Worm (Caenorhabditis elegans) whole organism, young adult: ENCODE measurements around the gene dpy-19.

Experiments
- B0261.1 ChIP-seq: sonication (generic microtip); optimal IDR thresholded peaks from 2 replicates; lab custom pipeline; 2016; ENCODE audit warnings: mild to moderate bottlenecking, missing genetic modification characterization, moderate library complexity, missing compliant biosample characterization
- C06A6.2 ChIP-seq: fragments of 200-800 bp; sonication (Bioruptor generic); conservative IDR thresholded peaks from 2 replicates; pipeline ENCODE4 v1.3.6; 2022; ENCODE audit warnings: missing genetic modification characterization, missing compliant biosample characterization
- F10E7.11 ChIP-seq: sonication (generic microtip); optimal IDR thresholded peaks from 2 replicates; lab custom pipeline; 2017; ENCODE audit warnings: mild to moderate bottlenecking, missing genetic modification characterization, moderate library complexity, missing compliant biosample characterization
- F39B2.1 ChIP-seq: fragments of 200-800 bp; sonication (Bioruptor generic); IDR thresholded peaks from 2 replicates; pipeline ENCODE4 v1.3.6; 2022; ENCODE audit warnings: missing genetic modification reagents, missing genetic modification characterization, missing compliant biosample characterization
- F52B5.7 ChIP-seq: sonication (generic microtip); optimal IDR thresholded peaks from 2 replicates; lab custom pipeline; 2016; ENCODE audit warnings: mild to moderate bottlenecking, missing genetic modification characterization, missing compliant biosample characterization
- K11D2.4 ChIP-seq: fragments of 200-800 bp; sonication (Bioruptor generic); IDR thresholded peaks from 2 replicates; pipeline ENCODE4 v1.3.6; 2022; ENCODE audit warnings: missing genetic modification reagents, missing genetic modification characterization, missing compliant biosample characterization
- K12H6.12 ChIP-seq: fragments of 200-800 bp; sonication (Bioruptor generic); optimal IDR thresholded peaks from 2 replicates; lab custom pipeline; 2018; ENCODE audit warnings: mild to moderate bottlenecking, missing genetic modification characterization, missing compliant biosample characterization
- T26A5.8 ChIP-seq: sonication (generic microtip); optimal IDR thresholded peaks from 2 replicates; lab custom pipeline; 2016; ENCODE audit warnings: missing genetic modification characterization, missing compliant biosample characterization
- Y53F4B.3 ChIP-seq: fragments of 200-800 bp; sonication (Bioruptor generic); IDR thresholded peaks from 2 replicates; pipeline ENCODE4 v1.3.6; 2022; ENCODE audit warnings: missing genetic modification reagents, missing genetic modification characterization, missing compliant biosample characterization
- Y67H2A.10 ChIP-seq: fragments of 200-800 bp; sonication (Bioruptor generic); conservative IDR thresholded peaks from 2 replicates; pipeline ENCODE4 v1.3.6; 2022; ENCODE audit warnings: missing genetic modification reagents, missing genetic modification characterization, missing compliant biosample characterization
- Y79H2A.3 ChIP-seq: fragments of 200-800 bp; sonication (Bioruptor generic); conservative IDR thresholded peaks from 2 replicates; pipeline ENCODE4 v1.3.6; 2022; ENCODE audit warnings: missing genetic modification reagents, missing genetic modification characterization, missing compliant biosample characterization
- aptf-2 ChIP-seq: fragments of 200-800 bp; sonication (Bioruptor generic); conservative IDR thresholded peaks from 2 replicates; pipeline ENCODE4 v1.3.6; 2022; ENCODE audit warnings: missing genetic modification reagents, missing genetic modification characterization, missing compliant biosample characterization
- athp-1 ChIP-seq: sonication (generic microtip); optimal IDR thresholded peaks from 2 replicates; lab custom pipeline; 2017; ENCODE audit warnings: mild to moderate bottlenecking, missing genetic modification characterization, missing compliant biosample characterization
- attf-6 ChIP-seq: fragments of 200-800 bp; sonication (Bioruptor generic); IDR thresholded peaks from 2 replicates; pipeline ENCODE4 v1.3.6; 2022; ENCODE audit warnings: missing genetic modification reagents, missing genetic modification characterization, missing compliant biosample characterization
- ccch-3 ChIP-seq: fragments of 200-800 bp; sonication (Bioruptor generic); optimal IDR thresholded peaks from 2 replicates; lab custom pipeline; 2018; ENCODE audit warnings: mild to moderate bottlenecking, missing genetic modification characterization, missing compliant biosample characterization
- ceh-58 ChIP-seq: fragments of 200-800 bp; sonication (Bioruptor generic); IDR thresholded peaks from 2 replicates; pipeline ENCODE4 v1.3.6; 2022; ENCODE audit warnings: missing genetic modification characterization, missing compliant biosample characterization
- ceh-79 ChIP-seq: sonication (generic microtip); optimal IDR thresholded peaks from 2 replicates; lab custom pipeline; 2017; ENCODE audit warnings: mild to moderate bottlenecking, missing genetic modification characterization, missing compliant biosample characterization
- ceh-91 ChIP-seq: fragments of 200-800 bp; sonication (Bioruptor generic); IDR thresholded peaks from 2 replicates; pipeline ENCODE4 v1.3.6; 2022; ENCODE audit warnings: missing genetic modification reagents, missing genetic modification characterization, missing compliant biosample characterization
- chd-7 ChIP-seq: sonication (generic microtip); optimal IDR thresholded peaks from 2 replicates; lab custom pipeline; 2016; ENCODE audit warnings: mild to moderate bottlenecking, missing genetic modification characterization, moderate library complexity, missing compliant biosample characterization
- dpl-1 ChIP-seq: fragments of 150-350 bp; optimal IDR thresholded peaks from 2 replicates; lab custom pipeline; 2014; ENCODE audit warnings: missing biosample characterization, missing genetic modification reagents, missing genetic modification characterization
- egrh-3 ChIP-seq: fragments of 200-800 bp; sonication (Bioruptor generic); IDR thresholded peaks from 2 replicates; pipeline ENCODE4 v1.3.6; 2022; ENCODE audit warnings: missing genetic modification reagents, missing genetic modification characterization, missing compliant biosample characterization
- fkh-3 ChIP-seq: sonication (generic microtip); optimal IDR thresholded peaks from 2 replicates; lab custom pipeline; 2016; ENCODE audit warnings: mild to moderate bottlenecking, missing genetic modification characterization, missing compliant biosample characterization
- hlh-12 ChIP-seq: sonication (generic microtip); optimal IDR thresholded peaks from 2 replicates; lab custom pipeline; 2016; ENCODE audit warnings: missing genetic modification characterization, missing compliant biosample characterization
- hlh-26 ChIP-seq: fragments of 200-800 bp; sonication (Bioruptor generic); conservative IDR thresholded peaks from 2 replicates; pipeline ENCODE4 v1.3.6; 2022; ENCODE audit warnings: missing genetic modification reagents, missing genetic modification characterization, missing compliant biosample characterization
- lsy-27 ChIP-seq: sonication (generic microtip); optimal IDR thresholded peaks from 2 replicates; lab custom pipeline; 2017; ENCODE audit warnings: missing genetic modification characterization, mild to moderate bottlenecking, missing compliant biosample characterization, antibody characterized with exemption, missing genotype, borderline replicate concordance; ENCODE audit not compliant: insufficient read depth
- madf-8 ChIP-seq: fragments of 200-800 bp; sonication (Bioruptor generic); conservative IDR thresholded peaks from 2 replicates; pipeline ENCODE4 v1.3.6; 2022; ENCODE audit warnings: missing genetic modification reagents, missing genetic modification characterization, missing compliant biosample characterization
- mcd-1 ChIP-seq: fragments of 200-800 bp; sonication (Bioruptor generic); IDR thresholded peaks from 2 replicates; pipeline ENCODE4 v1.3.6; 2022; ENCODE audit warnings: missing genetic modification reagents, missing genetic modification characterization, missing compliant biosample characterization
- nfya-2 ChIP-seq: fragments of 200-800 bp; sonication (Bioruptor generic); IDR thresholded peaks from 2 replicates; pipeline ENCODE4 v1.3.6; 2022; ENCODE audit warnings: missing genetic modification reagents, missing genetic modification characterization, missing compliant biosample characterization
- nfyb-1 ChIP-seq: fragments of 200-800 bp; sonication (Bioruptor generic); IDR thresholded peaks from 2 replicates; pipeline ENCODE4 v1.3.6; 2022; ENCODE audit warnings: missing genetic modification reagents, missing genetic modification characterization, missing compliant biosample characterization
- pha-4 ChIP-seq: fragments of 150-350 bp; sonication (generic microtip); optimal IDR thresholded peaks from 2 replicates; lab custom pipeline; 2014; ENCODE audit warnings: missing biosample characterization, missing genetic modification reagents, missing genetic modification characterization
- rec-8 ChIP-seq, 2 experiments: sonication (generic microtip); optimal IDR thresholded peaks; 2 replicates each; lab custom pipeline; 2016; ENCODE audit warnings: mild to moderate bottlenecking in 2 of 2, missing genetic modification characterization in 2 of 2, missing genetic modification reagents in 2 of 2, missing genotype in 2 of 2, missing biosample characterization in 1 of 2, missing compliant biosample characterization in 1 of 2, moderate library complexity in 1 of 2
- snpc-1.3 ChIP-seq: sonication (generic microtip); optimal IDR thresholded peaks from 2 replicates; lab custom pipeline; 2017; ENCODE audit warnings: missing genetic modification characterization, mild to moderate bottlenecking, missing compliant biosample characterization, antibody characterized with exemption, moderate library complexity, missing genotype, missing genetic modification reagents; ENCODE audit not compliant: insufficient read depth
- snpc-4 ChIP-seq, 5 experiments: fragments of 150-350 bp in 1 of 5; sonication (generic microtip) in 4 of 5; optimal IDR thresholded peaks; 2 replicates each; lab custom pipeline; 2014 to 2018; ENCODE audit warnings: missing genetic modification characterization in 5 of 5, missing biosample characterization in 3 of 5, antibody characterized with exemption in 2 of 5, mild to moderate bottlenecking in 2 of 5, missing compliant biosample characterization in 2 of 5, missing genotype in 2 of 5, moderate library complexity in 2 of 5, missing genetic modification reagents in 1 of 5
- somi-1 ChIP-seq: fragments of 200-800 bp; sonication (Bioruptor generic); optimal IDR thresholded peaks from 2 replicates; lab custom pipeline; 2018; ENCODE audit warnings: mild to moderate bottlenecking, missing genetic modification characterization, missing compliant biosample characterization
- tbp1 ChIP-seq: fragments of 200-800 bp; sonication (Bioruptor generic); optimal IDR thresholded peaks from 2 replicates; lab custom pipeline; 2018; ENCODE audit warnings: mild to moderate bottlenecking, missing genetic modification characterization, missing compliant biosample characterization
- tbx-9 ChIP-seq: sonication (generic microtip); optimal IDR thresholded peaks from 2 replicates; lab custom pipeline; 2016; ENCODE audit warnings: borderline replicate concordance, missing genetic modification characterization, inconsistent platforms, missing compliant biosample characterization
- xnd-1 ChIP-seq: sonication (generic microtip); optimal IDR thresholded peaks from 2 replicates; lab custom pipeline; 2016; ENCODE audit warnings: missing genotype, missing genetic modification reagents, missing genetic modification characterization, missing compliant biosample characterization
- zfh-2 ChIP-seq: fragments of 200-800 bp; sonication (Bioruptor generic); conservative IDR thresholded peaks from 2 replicates; pipeline ENCODE4 v1.3.6; 2022; ENCODE audit warnings: missing genetic modification reagents, missing genetic modification characterization, missing compliant biosample characterization
- ztf-26 ChIP-seq: sonication (generic microtip); optimal IDR thresholded peaks from 2 replicates; lab custom pipeline; 2017; ENCODE audit warnings: missing genetic modification characterization, missing compliant biosample characterization
- ztf-3 ChIP-seq: fragments of 200-800 bp; sonication (Bioruptor generic); optimal IDR thresholded peaks from 2 replicates; lab custom pipeline; 2018; ENCODE audit warnings: mild to moderate bottlenecking, missing genetic modification characterization, missing compliant biosample characterization

dpy-19 gene

DNA sequence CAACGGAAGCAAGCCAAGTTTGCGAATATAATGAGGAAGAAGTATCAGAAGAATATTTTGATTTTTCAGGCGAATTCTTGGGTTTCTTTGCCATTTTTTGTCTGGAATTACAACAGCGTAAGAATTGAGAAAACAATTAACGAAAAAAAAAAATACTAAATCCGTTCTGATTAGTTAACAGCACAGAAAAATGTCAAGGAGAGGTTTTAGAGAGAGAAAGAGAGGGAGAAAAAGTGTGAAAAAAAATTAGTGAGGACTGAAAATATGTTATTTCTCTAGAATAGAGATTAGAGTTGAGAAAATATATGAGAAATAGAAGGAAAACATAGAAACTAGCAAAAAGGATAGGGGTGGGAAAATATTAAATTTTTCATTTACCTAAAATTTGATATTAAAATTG lies at the start of gene dpy-19:
dpy-19 (minus strand) TSS at position 101 of the 400 bp plus-strand sequence.
- no peak for TF ChIP-seq dpl-1 (GFP tag; lab: Kevin White, UChicago)
- TF ChIP-seq pha-4: no peak

DNA sequence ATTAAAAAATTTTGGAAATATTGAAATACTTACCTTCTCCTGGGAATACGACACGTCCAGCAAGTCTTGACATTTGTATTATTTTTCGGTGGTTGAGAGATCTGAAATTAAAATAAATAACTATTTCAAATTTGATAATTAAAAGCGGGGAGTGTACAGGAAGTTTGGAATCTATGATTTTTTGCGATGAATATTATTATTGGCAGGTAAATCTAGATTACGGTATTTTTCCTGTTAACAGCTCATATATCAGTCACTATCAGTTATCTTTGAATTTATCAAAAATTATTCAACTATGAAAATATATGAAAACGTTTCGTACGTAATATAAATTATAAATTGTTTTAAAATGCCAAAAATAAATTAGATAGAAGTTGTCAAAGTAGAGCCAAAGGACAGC lies 48.8 kb upstream of the dpy-19 start, which contains the start of gene B0303.14:
B0303.14 (minus strand) TSS at position 101 of the 400 bp plus-strand sequence.
- no peak for TF ChIP-seq C06A6.2
- TF ChIP-seq ceh-91 (GFP tag; lab: Robert Waterston, UW): no peak
- no peak for TF ChIP-seq ceh-58
- no peak for TF ChIP-seq F10E7.11 (tag; lab: Kevin White, UChicago)
- no peak for TF ChIP-seq F52B5.7 (tag; lab: Kevin White, UChicago)
- no peak for TF ChIP-seq aptf-2 (GFP tag; lab: Robert Waterston, UW)

DNA sequence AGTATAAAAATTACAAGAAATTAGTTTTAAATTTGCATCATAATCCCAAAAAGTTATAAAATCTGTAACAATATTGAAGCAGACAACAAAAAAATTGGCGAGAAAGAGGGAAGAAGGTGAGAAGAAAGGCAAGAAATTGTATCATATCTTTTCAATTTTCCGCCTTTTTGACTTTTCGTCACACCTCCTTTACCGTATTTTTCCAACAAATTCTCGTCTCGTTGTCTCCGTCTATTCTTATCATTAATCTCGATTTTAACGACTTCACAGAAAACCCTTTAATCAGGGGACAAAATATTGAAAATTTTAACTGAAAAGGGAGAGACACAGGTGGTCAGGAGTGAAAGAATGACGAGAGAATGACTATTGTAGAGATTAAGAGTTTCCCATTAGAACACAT lies 45.7 kb upstream of the dpy-19 start:
- no peak for TF ChIP-seq Y53F4B.3
- TF ChIP-seq F39B2.1 (GFP tag; lab: Robert Waterston, UW): no peak
- no peak for TF ChIP-seq rec-8 (tag; optimal IDR thresholded peaks at IDR 0.05; lab: Kevin White, UChicago)
- no peak for TF ChIP-seq nfya-2
- no peak for TF ChIP-seq K11D2.4 (GFP tag; lab: Robert Waterston, UW)
- no peak for TF ChIP-seq mcd-1 (GFP tag; lab: Robert Waterston, UW)
- TF ChIP-seq ztf-26 (tag; lab: Kevin White, UChicago): no peak
- TF ChIP-seq nfyb-1 (GFP tag; lab: Robert Waterston, UW): no peak
- no peak for TF ChIP-seq tbp1 (GFP tag; lab: Kevin White, UChicago)
- no peak for TF ChIP-seq hlh-12 (tag; lab: Kevin White, UChicago)
- TF ChIP-seq snpc-4 (GFP tag; optimal IDR thresholded peaks at IDR 0.05; lab: Kevin White, UChicago): no peak
- no peak for TF ChIP-seq snpc-4 (tag; optimal IDR thresholded peaks at IDR 0.05; lab: Kevin White, UChicago)
- TF ChIP-seq lsy-27: no peak
- TF ChIP-seq T26A5.8 (tag; lab: Kevin White, UChicago): no peak
- TF ChIP-seq athp-1: no peak
- no peak for TF ChIP-seq ceh-79
- TF ChIP-seq Y79H2A.3 (GFP tag; lab: Robert Waterston, UW): no peak

DNA sequence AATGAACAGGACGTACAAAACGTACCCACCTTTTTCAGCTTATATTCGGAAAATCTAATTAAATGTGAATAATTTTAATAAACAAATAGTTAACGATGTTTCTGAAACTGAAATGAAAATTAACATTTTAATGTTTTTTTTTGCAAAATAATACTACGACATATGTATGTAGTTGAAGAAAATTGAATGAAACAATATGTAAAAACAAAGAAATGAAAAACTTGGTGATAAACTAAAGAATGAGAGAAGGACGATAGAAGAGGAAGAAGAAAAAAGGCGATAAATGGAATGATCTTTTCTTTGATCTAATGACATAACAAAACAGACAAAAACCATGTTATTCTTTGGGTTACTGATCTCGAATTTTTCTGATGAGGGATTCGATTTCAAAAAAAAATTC lies 43.0 kb upstream of the dpy-19 start, which contains the start of gene B0303.11:
B0303.11 (minus strand) TSS at position 101 of the 400 bp plus-strand sequence.
- TF ChIP-seq attf-6 (no peak), egrh-3 (GFP tag; lab: Robert Waterston, UW) (no peak), chd-7 (tag; lab: Kevin White, UChicago) (no peak), zfh-2 (GFP tag; lab: Robert Waterston, UW) (no peak), ztf-26 (tag; lab: Kevin White, UChicago) (no peak), fkh-3 (tag; lab: Kevin White, UChicago) (no peak), T26A5.8 (tag; lab: Kevin White, UChicago) (no peak), snpc-1.3 (no peak), ccch-3 (no peak), somi-1 (no peak), xnd-1 (tag; lab: Kevin White, UChicago) (no peak), madf-8 (GFP tag; lab: Robert Waterston, UW) (no peak), hlh-26 (no peak), Y67H2A.10 (GFP tag; lab: Robert Waterston, UW) (no peak), tbx-9 (tag; lab: Kevin White, UChicago) (no peak), Y79H2A.3 (GFP tag; lab: Robert Waterston, UW) (no peak), ztf-3 (GFP tag; lab: Kevin White, UChicago) (no peak), K12H6.12 (no peak), B0261.1 (tag; lab: Kevin White, UChicago) (no peak)
- TF ChIP-seq, all 124 proteins: peak for 0
